Worm (Caenorhabditis elegans): ENCODE results near the gene F47D2.11.
"Not testable (repeated sequence)": the region's sequence is repeated elsewhere in the genome, so short reads cannot be mapped to it uniquely, and the experiment has no call there.

Gene F47D2.11

ce11 chrV:4322706-4323105, 26.9 kb upstream of the F47D2.11 start, which contains the start of gene R02D1.2:
Gene R02D1.2 (minus strand): TSS chrV:4322806.
- no peak for TF ChIP-seq klf-2 (GFP tag; conservative IDR thresholded peaks at IDR 0.05)
- no peak for TF ChIP-seq tab-1 (GFP tag; IDR thresholded peaks at IDR 0.05)
- TF ChIP-seq ztf-23 (GFP tag; IDR thresholded peaks at IDR 0.05): no peak
- no peak for TF ChIP-seq ref-1 (GFP tag; conservative IDR thresholded peaks at IDR 0.05)
- no peak for TF ChIP-seq cog-1 (tag; optimal IDR thresholded peaks at IDR 0.05)
- no peak for TF ChIP-seq flt-1 (GFP tag; IDR thresholded peaks at IDR 0.05)
- TF ChIP-seq med-1 (GFP tag; optimal IDR thresholded peaks at IDR 0.05; ENCODE audit: insufficient read depth): no peak
- no peak for TF ChIP-seq T22C8.4 (GFP tag; IDR thresholded peaks at IDR 0.05)
- no peak for TF ChIP-seq ztf-29 (GFP tag; IDR thresholded peaks at IDR 0.05)

DNA sequence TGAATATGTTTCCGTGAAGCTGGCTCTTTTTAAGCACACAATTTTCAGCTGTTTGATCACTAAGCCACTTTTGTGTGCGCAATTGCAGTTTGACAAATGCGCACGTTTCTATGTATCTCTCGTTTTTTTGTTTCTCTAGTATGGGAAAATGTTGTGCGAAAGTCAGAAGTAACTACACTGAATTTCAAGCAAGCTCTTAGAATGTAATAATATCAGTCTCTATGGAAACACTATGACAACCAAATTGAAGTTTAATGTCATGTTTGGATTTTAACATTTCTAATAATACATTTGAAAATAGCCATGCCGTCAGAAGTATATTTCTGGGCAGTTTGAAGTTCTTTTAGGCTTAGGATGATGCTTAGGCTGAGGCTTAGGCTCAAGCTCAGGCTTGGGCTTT, 24.0 kb upstream of the F47D2.11 start, which contains the start of gene ZC132.9:
Gene ZC132.9 (minus strand): TSS at position 101 of the 400 bp plus-strand sequence.
- TF ChIP-seq cog-1 (tag; optimal IDR thresholded peaks at IDR 0.05): no peak
- no peak for TF ChIP-seq ref-1 (GFP tag; conservative IDR thresholded peaks at IDR 0.05)
- no peak for TF ChIP-seq tab-1 (GFP tag; IDR thresholded peaks at IDR 0.05)
- TF ChIP-seq ztf-23 (GFP tag; IDR thresholded peaks at IDR 0.05): no peak
- no peak for TF ChIP-seq ztf-29 (GFP tag; IDR thresholded peaks at IDR 0.05)

ce11 chrV:4315057-4315456, 19.2 kb upstream of the F47D2.11 start, which contains the start of gene srh-192:
Gene srh-192 (minus strand): TSS chrV:4315157.
- TF ChIP-seq cog-1 (tag; optimal IDR thresholded peaks at IDR 0.05): no peak
- no peak for TF ChIP-seq T22C8.4 (GFP tag; IDR thresholded peaks at IDR 0.05)
- no peak for TF ChIP-seq ref-1 (GFP tag; conservative IDR thresholded peaks at IDR 0.05)
- TF ChIP-seq flt-1 (GFP tag; IDR thresholded peaks at IDR 0.05): no peak
- TF ChIP-seq klf-2 (GFP tag; conservative IDR thresholded peaks at IDR 0.05): no peak
- TF ChIP-seq ztf-23 (GFP tag; IDR thresholded peaks at IDR 0.05): no peak
- no peak for TF ChIP-seq med-1 (GFP tag; optimal IDR thresholded peaks at IDR 0.05; ENCODE audit: insufficient read depth)
- no peak for TF ChIP-seq ztf-29 (GFP tag; IDR thresholded peaks at IDR 0.05)
- TF ChIP-seq tab-1 (GFP tag; IDR thresholded peaks at IDR 0.05): no peak

- TF ChIP-seq T22C8.4 (GFP tag; IDR thresholded peaks at IDR 0.05): 0 out of 2 replicates have a peak, but pooled peaks have one; percentile 26
- peak; percentile 47; the same call in 1 of the 2 replicates for TF ChIP-seq flt-1 (GFP tag; IDR thresholded peaks at IDR 0.05)
Observed at ce11 chrV:4310414-4310813, 14.6 kb upstream of the F47D2.11 start.

ce11 chrV:4304240-4304639, 8.4 kb upstream of the F47D2.11 start:
- TF ChIP-seq tab-1 (GFP tag; IDR thresholded peaks at IDR 0.05): no peak
- no peak for TF ChIP-seq ref-1 (GFP tag; conservative IDR thresholded peaks at IDR 0.05)
- TF ChIP-seq T22C8.4 (GFP tag; IDR thresholded peaks at IDR 0.05): no peak
- TF ChIP-seq cog-1 (tag; optimal IDR thresholded peaks at IDR 0.05): no peak
- no peak for TF ChIP-seq med-1 (GFP tag; optimal IDR thresholded peaks at IDR 0.05; ENCODE audit: insufficient read depth)
- no peak for TF ChIP-seq ztf-29 (GFP tag; IDR thresholded peaks at IDR 0.05)
- TF ChIP-seq flt-1 (GFP tag; IDR thresholded peaks at IDR 0.05): no peak
- TF ChIP-seq ztf-23 (GFP tag; IDR thresholded peaks at IDR 0.05): no peak
- no peak for TF ChIP-seq klf-2 (GFP tag; conservative IDR thresholded peaks at IDR 0.05)

DNA sequence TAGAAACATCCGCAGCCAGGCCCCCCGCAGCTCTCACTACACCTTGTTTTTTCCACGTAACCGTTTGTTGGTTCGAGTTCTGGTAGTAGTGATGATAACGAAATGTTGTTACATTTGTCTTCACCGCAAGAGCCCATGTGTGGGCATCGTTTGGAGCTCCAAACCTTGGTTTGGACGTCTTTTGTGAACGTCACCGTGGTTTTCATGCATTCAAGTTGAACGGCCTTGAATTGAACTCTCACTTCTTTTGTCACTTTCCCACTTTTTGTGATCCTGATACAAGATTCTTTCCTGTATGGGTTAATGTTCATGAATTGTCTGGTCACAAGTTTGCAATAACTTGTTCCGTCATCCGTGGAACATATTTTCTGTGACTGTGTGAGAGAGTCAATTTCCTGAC, 8.0 kb upstream of the F47D2.11 start:
- TF ChIP-seq cog-1 (tag; optimal IDR thresholded peaks at IDR 0.05): no peak
- TF ChIP-seq ztf-23 (GFP tag; IDR thresholded peaks at IDR 0.05): no peak
- no peak for TF ChIP-seq flt-1 (GFP tag; IDR thresholded peaks at IDR 0.05)
- no peak for TF ChIP-seq tab-1 (GFP tag; IDR thresholded peaks at IDR 0.05)
- TF ChIP-seq klf-2 (GFP tag; conservative IDR thresholded peaks at IDR 0.05): no peak
- no peak for TF ChIP-seq ref-1 (GFP tag; conservative IDR thresholded peaks at IDR 0.05)
- TF ChIP-seq ztf-29 (GFP tag; IDR thresholded peaks at IDR 0.05): no peak
- TF ChIP-seq med-1 (GFP tag; optimal IDR thresholded peaks at IDR 0.05; ENCODE audit: insufficient read depth): no peak
- no peak for TF ChIP-seq T22C8.4 (GFP tag; IDR thresholded peaks at IDR 0.05)

- TF ChIP-seq ztf-29 (GFP tag; IDR thresholded peaks at IDR 0.05) (no peak), ref-1 (GFP tag; conservative IDR thresholded peaks at IDR 0.05) (no peak), klf-2 (GFP tag; conservative IDR thresholded peaks at IDR 0.05) (no peak), med-1 (GFP tag; optimal IDR thresholded peaks at IDR 0.05; ENCODE audit: insufficient read depth) (no peak), cog-1 (tag; optimal IDR thresholded peaks at IDR 0.05) (no peak), tab-1 (GFP tag; IDR thresholded peaks at IDR 0.05) (no peak)
Observed at ce11 chrV:4302842-4303241, 7.0 kb upstream of the F47D2.11 start.

DNA sequence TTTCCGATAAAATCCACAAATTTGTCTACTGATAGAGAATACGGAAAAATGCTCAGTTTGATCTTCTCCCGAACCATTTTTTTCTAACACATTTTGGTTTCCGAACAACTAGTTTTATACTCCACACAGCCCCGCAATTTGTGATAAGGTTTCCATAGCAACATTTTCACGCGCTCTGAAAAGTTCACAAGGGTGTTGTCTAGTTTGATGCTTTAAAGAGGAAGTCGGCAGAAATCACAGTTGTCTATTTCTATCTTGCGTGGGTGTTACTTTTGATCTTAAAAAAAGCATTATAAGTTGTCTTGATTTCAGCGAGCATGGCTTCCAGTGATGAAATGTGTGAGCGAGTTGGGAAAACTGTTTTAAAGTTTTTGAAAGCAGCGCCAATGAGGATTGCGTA, 3.9 kb upstream of the F47D2.11 start, which contains the start of gene ZC132.3:
Gene ZC132.3 (minus strand): TSS at position 101 of the 400 bp plus-strand sequence.
- TF ChIP-seq ztf-29 (GFP tag; IDR thresholded peaks at IDR 0.05): no peak
- TF ChIP-seq med-1 (GFP tag; optimal IDR thresholded peaks at IDR 0.05; ENCODE audit: insufficient read depth): no peak
- no peak for TF ChIP-seq flt-1 (GFP tag; IDR thresholded peaks at IDR 0.05)
- TF ChIP-seq ref-1 (GFP tag; conservative IDR thresholded peaks at IDR 0.05): no peak
- no peak for TF ChIP-seq T22C8.4 (GFP tag; IDR thresholded peaks at IDR 0.05)
- TF ChIP-seq klf-2 (GFP tag; conservative IDR thresholded peaks at IDR 0.05): no peak
- no peak for TF ChIP-seq tab-1 (GFP tag; IDR thresholded peaks at IDR 0.05)
- TF ChIP-seq cog-1 (tag; optimal IDR thresholded peaks at IDR 0.05): no peak
- TF ChIP-seq ztf-23 (GFP tag; IDR thresholded peaks at IDR 0.05): no peak

ce11 chrV:4298579-4298978, 2.8 kb upstream of the F47D2.11 start, which contains the start of gene ZC132.11:
Gene ZC132.11 (minus strand): TSS chrV:4298679.
- TF ChIP-seq ztf-29 (GFP tag; IDR thresholded peaks at IDR 0.05): no peak

ce11 chrV:4293425-4293824, 2.4 kb downstream of the F47D2.11 start, which contains the start of gene srh-194:
Gene srh-194 (minus strand): TSS chrV:4293525.
- not testable (repeated sequence) for TF ChIP-seq T22C8.4, ztf-23, tab-1 (GFP tag; IDR thresholded peaks at IDR 0.05)

ce11 chrV:4290093-4290492, 5.7 kb downstream of the F47D2.11 start, which contains the start of gene srh-193:
Gene srh-193 (minus strand): TSS chrV:4290193.
- not testable (repeated sequence) for TF ChIP-seq cog-1 (tag; optimal IDR thresholded peaks at IDR 0.05); ztf-29 (GFP tag; IDR thresholded peaks at IDR 0.05); tab-1 (GFP tag; IDR thresholded peaks at IDR 0.05)
